Worm (Caenorhabditis elegans): ENCODE measurements around the gene ufm-1.
A peak's percentile ranks its signal among the peaks of the same experiment; 100 is the strongest.

The ufm-1 gene

ce11 chrIII:7824041-7824440 lies 34.7 kb upstream of the ufm-1 start:
- TF ChIP-seq madf-6 (GFP tag; IDR thresholded peaks at IDR 0.05) (peak; percentile 49), attf-5 (GFP tag; optimal IDR thresholded peaks at IDR 0.05) (no peak), ceh-100 (GFP tag; IDR thresholded peaks at IDR 0.05) (no peak), ZK185.1 (tag; optimal IDR thresholded peaks at IDR 0.05; ENCODE audit: poor library complexity, severe bottlenecking) (no peak), hmg-1.2 (GFP tag; IDR thresholded peaks at IDR 0.05) (no peak), dox-1 (GFP tag; IDR thresholded peaks at IDR 0.05) (no peak), Y53F4B.3 (GFP tag; IDR thresholded peaks at IDR 0.05) (no peak), die-1 (tag; optimal IDR thresholded peaks at IDR 0.05) (no peak), egrh-3 (GFP tag; IDR thresholded peaks at IDR 0.05) (no peak), him-1 (tag; optimal IDR thresholded peaks at IDR 0.05) (no peak), tbp1 (GFP tag; optimal IDR thresholded peaks at IDR 0.05) (peak; percentile 30), efl-1 (GFP tag; optimal IDR thresholded peaks at IDR 0.05) (no peak), hsf-1 (GFP tag; IDR thresholded peaks at IDR 0.05) (peak; percentile 65; the same call in 1 of the 2 replicates), lin-40 (tag; optimal IDR thresholded peaks at IDR 0.05) (no peak), ceh-27 (GFP tag; optimal IDR thresholded peaks at IDR 0.05) (no peak), fkh-3 (tag; optimal IDR thresholded peaks at IDR 0.05) (no peak), madf-3 (GFP tag; IDR thresholded peaks at IDR 0.05) (no peak), repo-1 (tag; optimal IDR thresholded peaks at IDR 0.05) (no peak), lsy-27 (tag; optimal IDR thresholded peaks at IDR 0.05; ENCODE audit: borderline replicate concordance, insufficient read depth) (no peak), hrde-1 (tag; optimal IDR thresholded peaks at IDR 0.05; ENCODE audit: borderline replicate concordance) (peak; percentile 61), nhr-90 (tag; optimal IDR thresholded peaks at IDR 0.05) (no peak), F22D6.2 (tag; optimal IDR thresholded peaks at IDR 0.05) (no peak), snpc-1.1 (tag; optimal IDR thresholded peaks at IDR 0.05; ENCODE audit: insufficient read depth) (no peak), athp-1 (tag; optimal IDR thresholded peaks at IDR 0.05) (no peak), ekl-4 (GFP tag; IDR thresholded peaks at IDR 0.05) (0 out of 2 replicates have a peak, but pooled peaks have one; percentile 15), akir-1 (GFP tag; optimal IDR thresholded peaks at IDR 0.05) (no peak), pbrm-1 (GFP tag; IDR thresholded peaks at IDR 0.05) (no peak), attf-6 (GFP tag; IDR thresholded peaks at IDR 0.05) (no peak), ztf-18 (tag; optimal IDR thresholded peaks at IDR 0.05) (peak; percentile 3), ets-4 (GFP tag; optimal IDR thresholded peaks at IDR 0.05) (no peak), Y95B8A.8 (GFP tag; IDR thresholded peaks at IDR 0.05) (no peak)

DNA sequence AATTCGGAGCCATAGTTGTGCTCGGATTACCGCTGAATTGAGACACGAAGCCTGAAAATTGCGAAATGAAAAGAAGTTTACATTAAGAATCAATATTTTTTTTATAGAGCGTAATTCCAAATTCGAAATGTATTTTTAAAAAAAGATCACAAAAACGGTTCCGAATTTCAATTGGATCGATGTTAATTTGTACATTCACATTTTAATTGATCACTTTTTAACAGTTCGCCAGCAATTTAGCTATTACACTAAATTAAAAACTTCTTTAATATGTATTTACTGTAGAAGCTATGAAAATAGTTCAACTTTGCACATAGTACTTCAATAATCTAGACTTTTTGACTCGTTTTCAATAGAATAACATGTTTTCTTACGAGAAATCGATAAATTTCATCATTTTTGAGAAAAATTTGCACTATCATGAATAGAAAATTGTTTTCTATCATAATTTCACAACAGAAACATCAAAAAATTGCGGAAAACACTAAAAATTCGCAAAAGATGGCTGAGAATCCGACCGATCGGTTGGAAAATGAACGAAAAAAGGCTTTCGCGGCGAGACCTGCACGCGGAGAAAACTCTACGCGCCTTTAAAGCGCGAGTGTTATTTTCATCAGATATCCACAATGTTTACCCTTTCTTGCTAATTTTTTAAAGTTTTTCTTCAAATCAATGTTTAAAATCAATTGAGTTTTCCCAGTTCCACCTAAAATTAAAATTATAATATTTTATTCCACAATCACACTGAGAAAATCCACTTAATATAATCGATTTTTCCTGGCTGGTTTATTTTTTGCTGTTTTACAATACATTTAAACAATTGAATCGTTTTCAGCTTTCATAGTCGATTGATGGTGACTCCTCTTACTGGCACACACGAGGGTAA lies 30.0 kb upstream of the ufm-1 start, which contains the start of the genes egl-45 and kcmf-1:
Gene egl-45, minus strand, starts transcription at position 51 of the 886 bp plus-strand sequence.
Gene kcmf-1, plus strand, starts transcription at position 836 of the 886 bp plus-strand sequence.
- no peak for TF ChIP-seq zfh-2 (GFP tag; conservative IDR thresholded peaks at IDR 0.05)
- TF ChIP-seq F23B12.7 (tag; optimal IDR thresholded peaks at IDR 0.05; ENCODE audit: insufficient read depth) = no peak
- TF ChIP-seq hrde-1 (tag; optimal IDR thresholded peaks at IDR 0.05; ENCODE audit: borderline replicate concordance) = no peak
- TF ChIP-seq lin-35 (GFP tag; optimal IDR thresholded peaks at IDR 0.05) = peak in 1 of 3 experiments; percentile 3
- TF ChIP-seq F10E7.11 (tag; optimal IDR thresholded peaks at IDR 0.05) = no peak
- no peak for TF ChIP-seq gei-17 (GFP tag; optimal IDR thresholded peaks at IDR 0.05)
- no peak for TF ChIP-seq somi-1 (GFP tag; optimal IDR thresholded peaks at IDR 0.05)
- TF ChIP-seq hmg-20 (GFP tag; IDR thresholded peaks at IDR 0.05) = no peak
- TF ChIP-seq rpc-1 (optimal IDR thresholded peaks at IDR 0.05) = no peak
- no peak for TF ChIP-seq rpc-1 (tag; optimal IDR thresholded peaks at IDR 0.05)
- TF ChIP-seq ZK185.1 (tag; optimal IDR thresholded peaks at IDR 0.05; ENCODE audit: poor library complexity, severe bottlenecking) = no peak
- no peak for TF ChIP-seq nhr-120 (GFP tag; IDR thresholded peaks at IDR 0.05)
- no peak; the same call in 1 of the 2 replicates for TF ChIP-seq hmg-1.2 (GFP tag; IDR thresholded peaks at IDR 0.05)
- TF ChIP-seq snpc-3.4 (tag; optimal IDR thresholded peaks at IDR 0.05) = no peak
- TF ChIP-seq him-1 (tag; optimal IDR thresholded peaks at IDR 0.05) = no peak
- TF ChIP-seq nfya-2 (GFP tag; IDR thresholded peaks at IDR 0.05) = no peak
- TF ChIP-seq mel-28 (tag; optimal IDR thresholded peaks at IDR 0.05; ENCODE audit: borderline replicate concordance) = no peak
- peak; percentile 8 for TF ChIP-seq efl-1 (GFP tag; optimal IDR thresholded peaks at IDR 0.05)
- TF ChIP-seq fkh-3 (tag; optimal IDR thresholded peaks at IDR 0.05) = no peak
- no peak for TF ChIP-seq ceh-91 (GFP tag; IDR thresholded peaks at IDR 0.05)
- TF ChIP-seq egrh-3 (GFP tag; IDR thresholded peaks at IDR 0.05) = no peak
- no peak for TF ChIP-seq dpl-1 (GFP tag; optimal IDR thresholded peaks at IDR 0.05)
